Worm (Caenorhabditis elegans): ENCODE measurements around the gene sgcb-1.

sgcb-1 gene

ce11 chrII:325639-326350 is at the start of gene sgcb-1:
TSS of gene sgcb-1 (plus strand) at chrII:326300.
- no peak for TF ChIP-seq nhr-12 (tag; optimal IDR thresholded peaks at IDR 0.05)
- no peak for TF ChIP-seq nhr-43 (tag; optimal IDR thresholded peaks at IDR 0.05; ENCODE audit: poor library complexity, severe bottlenecking)
- no peak for TF ChIP-seq elt-1 (tag; optimal IDR thresholded peaks at IDR 0.05)
- no peak for TF ChIP-seq pqm-1 (tag; optimal IDR thresholded peaks at IDR 0.05)
- no peak for TF ChIP-seq egl-27 (tag; optimal IDR thresholded peaks at IDR 0.05)
- TF ChIP-seq ceh-82 (tag; optimal IDR thresholded peaks at IDR 0.05): no peak
- no peak for TF ChIP-seq lin-39 (tag; optimal IDR thresholded peaks at IDR 0.05)
- no peak for TF ChIP-seq elt-2 (tag; optimal IDR thresholded peaks at IDR 0.05)
- no peak for TF ChIP-seq fkh-10 (GFP tag; optimal IDR thresholded peaks at IDR 0.05)
- no peak for TF ChIP-seq ceh-28 (tag; optimal IDR thresholded peaks at IDR 0.05)
- TF ChIP-seq unc-39 (tag; optimal IDR thresholded peaks at IDR 0.05): no peak
- no peak for TF ChIP-seq daf-12 (tag; optimal IDR thresholded peaks at IDR 0.05)
- no peak for TF ChIP-seq pha-4 (tag; optimal IDR thresholded peaks at IDR 0.05)
- no peak for TF ChIP-seq snpc-4 (tag; optimal IDR thresholded peaks at IDR 0.05)
- TF ChIP-seq ama-1 (optimal IDR thresholded peaks at IDR 0.05): no peak

- TF ChIP-seq egl-27 (tag; optimal IDR thresholded peaks at IDR 0.05): no peak
- no peak for TF ChIP-seq skn-1 (tag; optimal IDR thresholded peaks at IDR 0.05)
- no peak for TF ChIP-seq lin-15B (tag; optimal IDR thresholded peaks at IDR 0.05)
- no peak for TF ChIP-seq daf-12 (tag; optimal IDR thresholded peaks at IDR 0.05)
- no peak for TF ChIP-seq eor-1 (tag; optimal IDR thresholded peaks at IDR 0.05)
- TF ChIP-seq nhr-76 (tag; optimal IDR thresholded peaks at IDR 0.05): no peak
- TF ChIP-seq mdl-1 (tag; optimal IDR thresholded peaks at IDR 0.05): no peak
- TF ChIP-seq ceh-9 (tag; optimal IDR thresholded peaks at IDR 0.05): no peak
- no peak for TF ChIP-seq egl-5 (tag; optimal IDR thresholded peaks at IDR 0.05)
- no peak for TF ChIP-seq nfya-1 (tag; optimal IDR thresholded peaks at IDR 0.05; ENCODE audit: insufficient read depth)
- no peak for TF ChIP-seq nhr-23 (tag; optimal IDR thresholded peaks at IDR 0.05)
- no peak for TF ChIP-seq aly-2 (tag; optimal IDR thresholded peaks at IDR 0.05)
- TF ChIP-seq nhr-43 (tag; optimal IDR thresholded peaks at IDR 0.05; ENCODE audit: poor library complexity, severe bottlenecking): no peak
Observed at ce11 chrII:278636-279035, 47.5 kb upstream of the sgcb-1 start, which contains the start of gene B0432.8. TSS of gene B0432.8 (minus strand) at chrII:278736.

ce11 chrII:282483-282882 is 43.6 kb upstream of the sgcb-1 start, which contains the start of gene trul-1:
TSS of gene trul-1 (minus strand) at chrII:282583.
- TF ChIP-seq tbx-2 (tag; optimal IDR thresholded peaks at IDR 0.05): no peak
- TF ChIP-seq ceh-9 (tag; optimal IDR thresholded peaks at IDR 0.05): no peak
- no peak for TF ChIP-seq nhr-25 (tag; optimal IDR thresholded peaks at IDR 0.05)

- TF ChIP-seq ceh-9 (tag; optimal IDR thresholded peaks at IDR 0.05): no peak
- TF ChIP-seq eor-1 (tag; optimal IDR thresholded peaks at IDR 0.05): no peak
- TF ChIP-seq elt-1 (tag; optimal IDR thresholded peaks at IDR 0.05): no peak
- TF ChIP-seq daf-12 (tag; optimal IDR thresholded peaks at IDR 0.05): no peak
- TF ChIP-seq ztf-11 (tag; optimal IDR thresholded peaks at IDR 0.05): no peak
- TF ChIP-seq lsy-12 (tag; optimal IDR thresholded peaks at IDR 0.05): no peak
- TF ChIP-seq unc-62 (GFP tag; optimal IDR thresholded peaks at IDR 0.05): no peak
- no peak for TF ChIP-seq egl-27 (tag; optimal IDR thresholded peaks at IDR 0.05)
- TF ChIP-seq nhr-237 (tag; optimal IDR thresholded peaks at IDR 0.05): no peak
- no peak for TF ChIP-seq nhr-28 (tag; optimal IDR thresholded peaks at IDR 0.05)
- no peak for TF ChIP-seq tbx-2 (tag; optimal IDR thresholded peaks at IDR 0.05)
Observed at ce11 chrII:283594-283993, 42.5 kb upstream of the sgcb-1 start, which contains the start of gene B0432.9. TSS of gene B0432.9 (minus strand) at chrII:283694.

- TF ChIP-seq mml-1 (tag; optimal IDR thresholded peaks at IDR 0.05) (no peak), elt-1 (tag; optimal IDR thresholded peaks at IDR 0.05) (no peak), lin-15B (tag; optimal IDR thresholded peaks at IDR 0.05) (peak; percentile 92), nhr-25 (tag; optimal IDR thresholded peaks at IDR 0.05) (peak; percentile 57), snpc-4 (tag; optimal IDR thresholded peaks at IDR 0.05) (peak; percentile 91), nhr-237 (tag; optimal IDR thresholded peaks at IDR 0.05) (no peak), hmg-11 (tag; optimal IDR thresholded peaks at IDR 0.05) (peak; percentile 18), egl-5 (tag; optimal IDR thresholded peaks at IDR 0.05) (peak; percentile 58), ceh-82 (tag; optimal IDR thresholded peaks at IDR 0.05) (peak; percentile 47), zag-1 (tag; optimal IDR thresholded peaks at IDR 0.05) (no peak), nhr-76 (tag; optimal IDR thresholded peaks at IDR 0.05) (no peak), daf-12 (tag; optimal IDR thresholded peaks at IDR 0.05) (no peak), fkh-10 (GFP tag; optimal IDR thresholded peaks at IDR 0.05) (peak; percentile 8), tbx-2 (tag; optimal IDR thresholded peaks at IDR 0.05) (no peak), mdl-1 (tag; optimal IDR thresholded peaks at IDR 0.05) (no peak), lsy-12 (tag; optimal IDR thresholded peaks at IDR 0.05) (peak; percentile 42), eor-1 (tag; optimal IDR thresholded peaks at IDR 0.05) (no peak), pha-4 (tag; optimal IDR thresholded peaks at IDR 0.05) (peak; percentile 94), ama-1 (optimal IDR thresholded peaks at IDR 0.05) (peak; percentile 40), ceh-28 (tag; optimal IDR thresholded peaks at IDR 0.05) (peak; percentile 18), R02D3.7 (tag; optimal IDR thresholded peaks at IDR 0.05) (peak; percentile 56), ceh-16 (tag; optimal IDR thresholded peaks at IDR 0.05) (no peak), ceh-9 (tag; optimal IDR thresholded peaks at IDR 0.05) (no peak), nhr-43 (tag; optimal IDR thresholded peaks at IDR 0.05; ENCODE audit: poor library complexity, severe bottlenecking) (no peak), skn-1 (tag; optimal IDR thresholded peaks at IDR 0.05) (peak; percentile 69), unc-39 (tag; optimal IDR thresholded peaks at IDR 0.05) (no peak), lin-39 (tag; optimal IDR thresholded peaks at IDR 0.05) (peak; percentile 26)
Observed at ce11 chrII:285627-286550, 40.2 kb upstream of the sgcb-1 start, which contains the start of gene B0432.10. TSS of gene B0432.10 (minus strand) at chrII:286275.

Data from whole organism, L3 larva.